Worm (Caenorhabditis elegans): ENCODE data around the gene B0303.11.

DNA sequence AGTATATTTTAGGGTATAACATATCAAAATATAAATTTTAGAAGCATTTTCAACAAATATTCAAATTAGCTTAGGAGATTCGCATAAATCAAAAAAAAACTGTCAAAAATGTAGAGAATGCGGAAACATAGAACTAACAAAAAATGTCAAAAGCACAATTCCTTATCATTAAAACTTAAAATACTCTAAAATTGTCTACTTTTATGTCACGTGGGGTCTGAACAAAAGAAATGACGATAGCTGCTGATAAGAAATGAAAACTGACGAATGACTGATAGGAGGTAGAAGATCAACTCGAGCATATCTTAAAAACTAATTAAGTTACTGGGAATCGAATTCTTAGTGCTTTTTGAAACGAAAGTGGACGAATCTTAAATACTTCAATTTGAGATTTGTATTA lies 23.5 kb upstream of the B0303.11 start:
- TF ChIP-seq F39B2.1 (GFP tag; IDR thresholded peaks at IDR 0.05) (no peak), mes-4 (tag; optimal IDR thresholded peaks at IDR 0.05) (no peak), ztf-18 (tag; optimal IDR thresholded peaks at IDR 0.05) (no peak), ceh-27 (GFP tag; optimal IDR thresholded peaks at IDR 0.05) (no peak), ztf-26 (tag; optimal IDR thresholded peaks at IDR 0.05) (no peak)
